Worm (Caenorhabditis elegans) whole organism, L4 larva: Measurements from ENCODE around the gene F57G8.7.

Experiments used
- F10B5.3 ChIP-seq: sonication (generic microtip); optimal IDR thresholded peaks from 2 replicates; lab custom pipeline; 2016; ENCODE audit warnings: mild to moderate bottlenecking, missing genetic modification characterization, missing compliant biosample characterization
- F49E8.2 ChIP-seq: sonication (generic microtip); optimal IDR thresholded peaks from 2 replicates; lab custom pipeline; 2016; ENCODE audit warnings: missing compliant biosample characterization, mild to moderate bottlenecking, missing genetic modification characterization, borderline replicate concordance
- T20F7.1 ChIP-seq: fragments of 200-800 bp; sonication (Bioruptor generic); optimal IDR thresholded peaks from 2 replicates; lab custom pipeline; 2018; ENCODE audit warnings: mild to moderate bottlenecking, missing genetic modification characterization, missing compliant biosample characterization
- Y75B8A.6 ChIP-seq: fragments of 200-800 bp; sonication (Bioruptor generic); IDR thresholded peaks from 2 replicates; pipeline ENCODE4 v1.3.6; 2022; ENCODE audit warnings: missing genetic modification reagents, missing genetic modification characterization, missing compliant biosample characterization
- aly-2 ChIP-seq: sonication (generic microtip); optimal IDR thresholded peaks from 2 replicates; lab custom pipeline; 2018; ENCODE audit warnings: missing biosample characterization, missing genetic modification characterization
- ama-1 ChIP-seq: fragments of 150-350 bp; optimal IDR thresholded peaks from 2 replicates; lab custom pipeline; 2014; ENCODE audit warnings: inconsistent platforms, mixed read lengths
- arid-1 ChIP-seq: fragments of 200-800 bp; sonication (Bioruptor generic); conservative IDR thresholded peaks from 2 replicates; pipeline ENCODE4 v1.3.6; 2022; ENCODE audit warnings: missing genetic modification reagents, missing genetic modification characterization, missing compliant biosample characterization
- ceh-20 ChIP-seq: fragments of 200-800 bp; sonication (Bioruptor generic); IDR thresholded peaks from 2 replicates; pipeline ENCODE4 v1.3.6; 2022; ENCODE audit warnings: missing genetic modification reagents, missing genetic modification characterization, missing compliant biosample characterization
- ceh-28 ChIP-seq: fragments of 150-350 bp; optimal IDR thresholded peaks from 2 replicates; lab custom pipeline; 2014; ENCODE audit warnings: missing biosample characterization, missing genetic modification reagents, missing genetic modification characterization
- ceh-44 ChIP-seq: fragments of 200-800 bp; sonication (Bioruptor generic); IDR thresholded peaks from 2 replicates; pipeline ENCODE4 v1.3.6; 2022; ENCODE audit warnings: missing genetic modification reagents, missing genetic modification characterization, missing compliant biosample characterization
- ces-1 ChIP-seq: fragments of 150-350 bp; sonication (generic microtip); optimal IDR thresholded peaks from 4 replicates; lab custom pipeline; 2014; ENCODE audit warnings: missing biosample characterization, missing genetic modification reagents, missing genetic modification characterization
- cey-2 ChIP-seq: sonication (generic microtip); optimal IDR thresholded peaks from 3 replicates; lab custom pipeline; 2017; ENCODE audit warnings: missing genetic modification characterization, mild to moderate bottlenecking, missing compliant biosample characterization, antibody characterized with exemption, borderline replicate concordance; ENCODE audit not compliant: insufficient read depth
- daf-12 ChIP-seq: fragments of 150-350 bp; optimal IDR thresholded peaks from 2 replicates; lab custom pipeline; 2014; ENCODE audit warnings: missing biosample characterization, missing genetic modification reagents, missing genetic modification characterization
- dmd-6 ChIP-seq: fragments of 200-800 bp; sonication (Bioruptor generic); IDR thresholded peaks from 2 replicates; pipeline ENCODE4 v1.3.6; 2022; ENCODE audit warnings: missing genetic modification reagents, missing genetic modification characterization, missing compliant biosample characterization
- dmd-8 ChIP-seq: fragments of 200-800 bp; sonication (Bioruptor generic); IDR thresholded peaks from 2 replicates; pipeline ENCODE4 v1.3.6; 2022; ENCODE audit warnings: missing genetic modification characterization, missing compliant biosample characterization
- dmd-9 ChIP-seq: fragments of 200-800 bp; sonication (Bioruptor generic); IDR thresholded peaks from 2 replicates; pipeline ENCODE4 v1.3.6; 2022; ENCODE audit warnings: missing genetic modification reagents, missing genetic modification characterization, missing compliant biosample characterization
- dpl-1 ChIP-seq: fragments of 150-350 bp; optimal IDR thresholded peaks from 2 replicates; lab custom pipeline; 2014; ENCODE audit warnings: missing biosample characterization, missing genetic modification reagents, missing genetic modification characterization
- dve-1 ChIP-seq: sonication (generic microtip); optimal IDR thresholded peaks from 2 replicates; lab custom pipeline; 2017; ENCODE audit warnings: antibody characterized with exemption, mild to moderate bottlenecking, missing genetic modification characterization, missing compliant biosample characterization; ENCODE audit not compliant: insufficient read depth
- egl-27 ChIP-seq: sonication (generic microtip); optimal IDR thresholded peaks from 3 replicates; lab custom pipeline; 2017; ENCODE audit warnings: missing biosample characterization, missing genetic modification reagents, missing genetic modification characterization
- egl-43 ChIP-seq: fragments of 200-800 bp; sonication (Bioruptor generic); IDR thresholded peaks from 2 replicates; pipeline ENCODE4 v1.3.6; 2022; ENCODE audit warnings: missing genetic modification reagents, missing genetic modification characterization, missing compliant biosample characterization
- gei-8 ChIP-seq: fragments of 200-800 bp; sonication (Bioruptor generic); optimal IDR thresholded peaks from 2 replicates; lab custom pipeline; 2018; ENCODE audit warnings: mild to moderate bottlenecking, missing genetic modification characterization, missing compliant biosample characterization
- hlh-30 ChIP-seq: sonication (generic microtip); optimal IDR thresholded peaks from 2 replicates; lab custom pipeline; 2017; ENCODE audit warnings: antibody characterized with exemption, mild to moderate bottlenecking, missing genetic modification characterization, missing compliant biosample characterization; ENCODE audit not compliant: insufficient read depth
- hmg-1.1 ChIP-seq: fragments of 200-800 bp; sonication (Bioruptor generic); IDR thresholded peaks from 2 replicates; pipeline ENCODE4 v1.3.6; 2022; ENCODE audit warnings: missing genetic modification reagents, missing genetic modification characterization, missing compliant biosample characterization
- jun-1 ChIP-seq: fragments of 150-350 bp; optimal IDR thresholded peaks from 2 replicates; lab custom pipeline; 2014; ENCODE audit warnings: missing biosample characterization, missing genetic modification reagents, missing genetic modification characterization
- lin-1 ChIP-seq: fragments of 200-800 bp; sonication (Bioruptor generic); IDR thresholded peaks from 2 replicates; pipeline ENCODE4 v1.3.6; 2022; ENCODE audit warnings: missing genetic modification reagents, missing genetic modification characterization, missing compliant biosample characterization
- lin-13 ChIP-seq: fragments of 150-350 bp; optimal IDR thresholded peaks from 2 replicates; lab custom pipeline; 2014; ENCODE audit warnings: missing biosample characterization, missing genetic modification reagents, missing genetic modification characterization
- lir-3 ChIP-seq: sonication (generic microtip); optimal IDR thresholded peaks from 2 replicates; lab custom pipeline; 2016; ENCODE audit warnings: mild to moderate bottlenecking, missing genetic modification characterization, missing compliant biosample characterization
- madf-9 ChIP-seq: fragments of 200-800 bp; sonication (Bioruptor generic); conservative IDR thresholded peaks from 2 replicates; pipeline ENCODE4 v1.3.6; 2022; ENCODE audit warnings: missing genetic modification reagents, missing genetic modification characterization, missing compliant biosample characterization
- mdl-1 ChIP-seq, 2 experiments: fragments of 150-350 bp in 1 of 2; sonication (generic microtip) in 1 of 2; optimal IDR thresholded peaks; 2 replicates each; lab custom pipeline; 2014 to 2017; ENCODE audit warnings: missing biosample characterization in 2 of 2, missing genetic modification characterization in 2 of 2
- mes-2 ChIP-seq: sonication (generic microtip); optimal IDR thresholded peaks from 2 replicates; lab custom pipeline; 2016; ENCODE audit warnings: missing genotype, mild to moderate bottlenecking, missing genetic modification characterization, missing compliant biosample characterization; ENCODE audit not compliant: poor library complexity, severe bottlenecking
- mxl-2 ChIP-seq: fragments of 200-800 bp; sonication (Bioruptor generic); conservative IDR thresholded peaks from 2 replicates; pipeline ENCODE4 v1.3.6; 2022; ENCODE audit warnings: missing genetic modification reagents, missing genetic modification characterization, missing compliant biosample characterization
- mxl-3 ChIP-seq: fragments of 200-800 bp; sonication (Bioruptor generic); optimal IDR thresholded peaks from 2 replicates; lab custom pipeline; 2018; ENCODE audit warnings: mild to moderate bottlenecking, missing genetic modification characterization, missing compliant biosample characterization
- nhr-10 ChIP-seq: fragments of 150-350 bp; optimal IDR thresholded peaks from 2 replicates; lab custom pipeline; 2014; ENCODE audit warnings: missing biosample characterization, missing genetic modification characterization
- nhr-111 ChIP-seq: fragments of 200-800 bp; sonication (Bioruptor generic); optimal IDR thresholded peaks from 2 replicates; lab custom pipeline; 2018; ENCODE audit warnings: mild to moderate bottlenecking, missing genetic modification characterization, missing compliant biosample characterization
- nhr-41 ChIP-seq: fragments of 200-800 bp; sonication (Bioruptor generic); IDR thresholded peaks from 2 replicates; pipeline ENCODE4 v1.3.6; 2022; ENCODE audit warnings: missing genetic modification reagents, missing genetic modification characterization, missing compliant biosample characterization
- nhr-48 ChIP-seq: sonication (generic microtip); optimal IDR thresholded peaks from 2 replicates; lab custom pipeline; 2016; ENCODE audit warnings: mild to moderate bottlenecking, missing genetic modification characterization, missing compliant biosample characterization
- nhr-6 ChIP-seq: fragments of 150-350 bp; optimal IDR thresholded peaks from 2 replicates; lab custom pipeline; 2014; ENCODE audit warnings: missing biosample characterization, missing genetic modification characterization
- nhr-76 ChIP-seq: fragments of 150-350 bp; optimal IDR thresholded peaks from 2 replicates; lab custom pipeline; 2014; ENCODE audit warnings: missing biosample characterization, missing genetic modification characterization
- pha-4 ChIP-seq, 2 experiments: fragments of 150-350 bp in 1 of 2; fragments of 200-800 bp in 1 of 2; sonication (Bioruptor generic) in 1 of 2; IDR thresholded peaks in 1 of 2; optimal IDR thresholded peaks in 1 of 2; 2 replicates each; pipeline versions ENCODE4 v1.3.6 to Lab custom; 2014 to 2022; ENCODE audit warnings: missing genetic modification characterization in 2 of 2, missing genetic modification reagents in 2 of 2, missing biosample characterization in 1 of 2, missing compliant biosample characterization in 1 of 2
- php-3 ChIP-seq: fragments of 200-800 bp; sonication (Bioruptor generic); IDR thresholded peaks from 2 replicates; pipeline ENCODE4 v1.3.6; 2022; ENCODE audit warnings: missing genetic modification reagents, missing genetic modification characterization, missing compliant biosample characterization
- pqm-1 ChIP-seq: sonication (generic microtip); optimal IDR thresholded peaks from 2 replicates; lab custom pipeline; 2017; ENCODE audit warnings: missing biosample characterization, missing genetic modification characterization
- rbr-2 ChIP-seq: sonication (generic microtip); optimal IDR thresholded peaks from 2 replicates; lab custom pipeline; 2016; ENCODE audit warnings: missing genotype, missing genetic modification characterization, missing compliant biosample characterization
- saeg-2 ChIP-seq: fragments of 200-800 bp; sonication (Bioruptor generic); IDR thresholded peaks from 2 replicates; pipeline ENCODE4 v1.3.6; 2022; ENCODE audit warnings: missing genetic modification reagents, missing genetic modification characterization, missing compliant biosample characterization
- sdz-12 ChIP-seq: fragments of 200-800 bp; sonication (Bioruptor generic); optimal IDR thresholded peaks from 2 replicates; lab custom pipeline; 2018; ENCODE audit warnings: mild to moderate bottlenecking, missing genetic modification characterization, missing compliant biosample characterization
- spr-1 ChIP-seq: sonication (generic microtip); optimal IDR thresholded peaks from 2 replicates; lab custom pipeline; 2016; ENCODE audit warnings: mild to moderate bottlenecking, missing genetic modification characterization, missing compliant biosample characterization
- tag-97 ChIP-seq: fragments of 200-800 bp; sonication (Bioruptor generic); IDR thresholded peaks from 2 replicates; pipeline ENCODE4 v1.3.6; 2022; ENCODE audit warnings: missing genetic modification characterization, missing compliant biosample characterization
- unc-130 ChIP-seq: sonication (generic microtip); optimal IDR thresholded peaks from 2 replicates; lab custom pipeline; 2016; ENCODE audit warnings: missing genetic modification reagents, missing genetic modification characterization, missing compliant biosample characterization
- vab-7 ChIP-seq: fragments of 200-800 bp; sonication (Bioruptor generic); IDR thresholded peaks from 2 replicates; pipeline ENCODE4 v1.3.6; 2022; ENCODE audit warnings: missing genetic modification reagents, missing genetic modification characterization, missing compliant biosample characterization
- ztf-11 ChIP-seq: fragments of 150-350 bp; optimal IDR thresholded peaks from 2 replicates; lab custom pipeline; 2014; ENCODE audit warnings: missing biosample characterization, missing genetic modification characterization
- ztf-7 ChIP-seq: fragments of 150-350 bp; optimal IDR thresholded peaks from 2 replicates; lab custom pipeline; 2014; ENCODE audit warnings: missing biosample characterization, missing genetic modification characterization

Gene F57G8.7

ce11 chrV:16355941-16356340, 27.0 kb downstream of the F57G8.7 start (continued):
- TF ChIP-seq nhr-41 (GFP tag; lab: Robert Waterston, UW) (no peak), nhr-6 (tag; lab: Kevin White, UChicago) (peak; percentile 79), spr-1 (tag; lab: Kevin White, UChicago) (peak; percentile 74), ztf-11 (tag; lab: Kevin White, UChicago) (no peak), pqm-1 (tag; lab: Kevin White, UChicago) (no peak), mxl-3 (peak; percentile 91), ceh-20 (peak; percentile 83), Y75B8A.6 (GFP tag; lab: Robert Waterston, UW) (peak; percentile 36; the same call in 1 of the 2 replicates), jun-1 (tag; lab: Kevin White, UChicago) (peak; percentile 80), ama-1 (no peak), dmd-6 (GFP tag; lab: Robert Waterston, UW) (peak; percentile 96), hlh-30 (tag; lab: Kevin White, UChicago) (peak; percentile 94), lir-3 (tag; lab: Kevin White, UChicago) (no peak), madf-9 (GFP tag; lab: Robert Waterston, UW) (peak; percentile 73), rbr-2 (tag; lab: Kevin White, UChicago) (peak; percentile 90), php-3 (GFP tag; lab: Robert Waterston, UW) (peak; percentile 89), sdz-12 (GFP tag; lab: Kevin White, UChicago) (peak; percentile 47), F49E8.2 (no peak), mxl-2 (GFP tag; lab: Robert Waterston, UW) (peak; percentile 45; the same call in 1 of the 2 replicates), nhr-48 (peak; percentile 92), mdl-1 (tag; optimal IDR thresholded peaks at IDR 0.05; lab: Kevin White, UChicago) (peak; percentile 85 to 96), dmd-9 (peak; percentile 74), hmg-1.1 (peak; percentile 98), ceh-28 (no peak), lin-13 (peak; percentile 6), nhr-10 (peak; percentile 84), tag-97 (GFP tag; lab: Robert Waterston, UW) (no peak), arid-1 (GFP tag; lab: Robert Waterston, UW) (peak; percentile 78), saeg-2 (GFP tag; lab: Robert Waterston, UW) (peak; percentile 83; the same call in 1 of the 2 replicates), dmd-8 (GFP tag; lab: Robert Waterston, UW) (0 out of 2 replicates have a peak, but pooled peaks have one; percentile 54), egl-27 (tag; lab: Kevin White, UChicago) (no peak), cey-2 (tag; lab: Kevin White, UChicago) (no peak), ceh-44 (GFP tag; lab: Robert Waterston, UW) (no peak), lin-1 (peak; percentile 90), unc-130 (GFP tag; lab: Kevin White, UChicago) (peak; percentile 32), nhr-111 (GFP tag; lab: Kevin White, UChicago) (no peak), daf-12 (tag; lab: Kevin White, UChicago) (no peak), mes-2 (tag; lab: Kevin White, UChicago) (peak; percentile 78), dpl-1 (GFP tag; lab: Kevin White, UChicago) (peak; percentile 47), T20F7.1 (GFP tag; lab: Kevin White, UChicago) (no peak), gei-8 (GFP tag; lab: Kevin White, UChicago) (peak; percentile 48), ztf-7 (tag; lab: Kevin White, UChicago) (peak; percentile 55), aly-2 (no peak), pha-4 (GFP tag; IDR thresholded peaks at IDR 0.05; lab: Robert Waterston, UW) (peak; percentile 80), pha-4 (tag; optimal IDR thresholded peaks at IDR 0.05; lab: Kevin White, UChicago) (no peak), egl-43 (GFP tag; lab: Robert Waterston, UW) (peak; percentile 88), dve-1 (tag; lab: Kevin White, UChicago) (peak; percentile 96), vab-7 (GFP tag; lab: Robert Waterston, UW) (peak; percentile 70), F10B5.3 (tag; lab: Kevin White, UChicago) (peak; percentile 14), nhr-76 (no peak), ces-1 (GFP tag; lab: Kevin White, UChicago) (no peak)
